Fruit fly (Drosophila melanogaster): ENCODE data around the gene CG46468.

Gene CG46468

DNA sequence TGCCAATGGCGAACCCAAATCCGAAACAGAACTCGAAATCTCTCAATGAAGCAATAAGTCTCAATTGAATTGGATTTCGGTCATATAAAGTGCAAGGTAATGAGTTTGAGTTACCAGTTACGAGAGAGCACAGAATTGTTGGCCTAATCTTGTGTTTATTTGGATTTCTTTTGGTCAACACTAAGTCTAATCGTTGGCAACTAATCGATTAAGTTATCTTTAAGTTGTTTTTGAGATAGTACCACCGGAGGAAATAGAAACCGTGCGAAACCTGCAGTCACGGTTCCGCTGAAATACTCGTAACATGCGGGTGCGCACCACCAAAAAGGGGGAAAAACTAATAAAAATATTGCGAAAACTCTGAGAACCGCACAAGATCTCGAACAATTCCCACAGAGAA lies 23.9 kb upstream of the CG46468 start, which contains the start of gene CG3841:
Gene CG3841, plus strand, starts transcription at position 301 of the 400 bp plus-strand sequence.
- no peak for TF ChIP-seq CG8159 (tag; optimal IDR thresholded peaks at IDR 0.05)
- no peak for TF ChIP-seq CG13204 (GFP tag; optimal IDR thresholded peaks at IDR 0.05)
- no peak for TF ChIP-seq CG10348 (GFP tag; IDR thresholded peaks at IDR 0.05)
- no peak for TF ChIP-seq Snoo (tag; optimal IDR thresholded peaks at IDR 0.05)
- TF ChIP-seq CG8301 (tag; optimal IDR thresholded peaks at IDR 0.05) = no peak
- no peak for TF ChIP-seq CG17806 (tag; optimal IDR thresholded peaks at IDR 0.05)

DNA sequence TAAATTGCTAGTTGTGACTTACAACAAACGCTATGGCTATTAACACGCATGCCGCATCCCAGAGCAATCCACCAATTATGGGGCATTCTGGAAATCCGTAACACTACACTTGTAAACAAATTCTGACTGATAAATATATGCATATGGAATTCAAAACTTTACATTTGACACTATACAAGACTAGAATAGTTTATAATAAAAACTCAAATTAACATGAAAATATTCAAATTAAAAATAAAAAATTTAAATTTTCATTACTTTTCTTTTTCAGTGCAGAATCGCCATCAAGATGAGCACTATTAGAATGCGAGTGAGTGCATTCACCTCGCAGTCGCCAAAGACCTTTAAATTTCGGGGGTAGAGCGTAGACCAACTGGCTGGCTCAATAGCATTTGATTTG lies 20.7 kb upstream of the CG46468 start:
- TF ChIP-seq CG14655 (GFP tag; optimal IDR thresholded peaks at IDR 0.05) = no peak
- no peak for TF ChIP-seq CG9948 (tag; optimal IDR thresholded peaks at IDR 0.05)
- no peak for TF ChIP-seq CG17806 (tag; optimal IDR thresholded peaks at IDR 0.05)
- no peak for TF ChIP-seq rn (GFP tag; IDR thresholded peaks at IDR 0.05)
- TF ChIP-seq CG10348 (GFP tag; IDR thresholded peaks at IDR 0.05) = no peak
- TF ChIP-seq CG12605 (GFP tag; IDR thresholded peaks at IDR 0.05) = no peak
- TF ChIP-seq EcR (GFP tag; optimal IDR thresholded peaks at IDR 0.05) = no peak
- no peak for TF ChIP-seq CG8301 (tag; optimal IDR thresholded peaks at IDR 0.05)
- TF ChIP-seq CG8159 (tag; optimal IDR thresholded peaks at IDR 0.05) = no peak
- no peak for TF ChIP-seq fd96Ca (GFP tag; IDR thresholded peaks at IDR 0.05)
- TF ChIP-seq CG4496 (GFP tag; IDR thresholded peaks at IDR 0.05) = no peak
- TF ChIP-seq Ets98B (GFP tag; IDR thresholded peaks at IDR 0.05) = no peak
- TF ChIP-seq Snoo (tag; optimal IDR thresholded peaks at IDR 0.05) = no peak
- TF ChIP-seq gl (tag; optimal IDR thresholded peaks at IDR 0.05) = no peak
- TF ChIP-seq CG32121 (GFP tag; IDR thresholded peaks at IDR 0.05) = no peak
- no peak for TF ChIP-seq Pif1B (GFP tag; optimal IDR thresholded peaks at IDR 0.05)
- TF ChIP-seq CG15710 (tag; optimal IDR thresholded peaks at IDR 0.05) = no peak

DNA sequence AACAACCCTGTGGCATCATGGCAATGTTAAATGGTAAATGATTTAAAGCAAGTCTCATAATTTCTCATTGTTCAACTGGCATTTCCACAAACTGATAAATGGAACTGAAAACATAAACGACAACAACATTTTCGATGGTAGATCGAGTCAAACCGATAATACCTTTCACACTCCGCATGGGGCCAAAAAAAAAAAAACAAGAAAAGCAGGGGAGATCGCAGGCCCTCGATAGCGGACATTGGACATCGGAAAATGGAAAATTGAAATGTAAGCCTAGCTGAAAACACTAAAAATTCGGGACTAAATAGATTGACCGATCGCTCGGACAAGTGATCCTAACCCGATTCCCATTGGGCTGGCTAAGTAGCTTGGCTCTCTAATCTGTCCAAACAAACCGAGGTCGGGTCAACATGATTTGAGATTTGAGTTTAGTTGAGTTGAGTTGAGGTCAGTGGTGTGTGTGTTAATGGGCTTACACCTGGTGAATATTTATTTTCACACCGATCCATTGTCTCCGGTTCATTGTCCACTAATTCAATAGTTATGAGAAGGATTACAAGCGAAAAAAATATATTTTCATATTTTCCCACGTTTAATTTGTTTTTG lies 19.0 kb upstream of the CG46468 start:
- no peak for TF ChIP-seq CG34367 (tag; optimal IDR thresholded peaks at IDR 0.05)
- no peak for TF ChIP-seq EcR (GFP tag; optimal IDR thresholded peaks at IDR 0.05)
- TF ChIP-seq CG14655 (GFP tag; optimal IDR thresholded peaks at IDR 0.05) = no peak
- no peak for TF ChIP-seq CG13204 (GFP tag; optimal IDR thresholded peaks at IDR 0.05)
- TF ChIP-seq CG9948 (tag; optimal IDR thresholded peaks at IDR 0.05) = no peak
- TF ChIP-seq Pif1A (GFP tag; optimal IDR thresholded peaks at IDR 0.05) = no peak
- no peak for TF ChIP-seq Snoo (tag; optimal IDR thresholded peaks at IDR 0.05)
- no peak for TF ChIP-seq CG32121 (GFP tag; IDR thresholded peaks at IDR 0.05)
- no peak for TF ChIP-seq CG10348 (GFP tag; IDR thresholded peaks at IDR 0.05)
- no peak for TF ChIP-seq D1 (tag; optimal IDR thresholded peaks at IDR 0.05)
- TF ChIP-seq CG8301 (tag; optimal IDR thresholded peaks at IDR 0.05) = no peak
- TF ChIP-seq gl (tag; optimal IDR thresholded peaks at IDR 0.05) = no peak

DNA sequence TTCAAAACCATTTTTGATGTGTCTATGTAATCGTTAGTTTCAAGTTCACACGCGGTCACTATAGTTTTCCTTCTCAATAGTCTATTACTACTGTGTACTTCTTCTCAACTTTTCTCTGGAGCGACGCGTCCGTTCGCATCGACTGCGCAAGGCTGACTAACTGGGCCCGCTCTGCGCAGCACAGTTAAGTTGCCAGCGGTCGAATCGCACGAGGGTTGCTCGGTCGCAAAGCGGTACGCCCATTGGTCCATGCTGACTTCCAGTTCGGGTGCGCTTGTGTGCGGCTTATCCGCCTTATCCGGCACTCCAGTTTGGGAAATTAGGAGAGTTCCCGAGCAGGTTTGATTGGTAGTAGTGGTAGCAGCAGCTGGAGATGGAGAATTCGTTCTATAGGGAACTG lies 16.3 kb upstream of the CG46468 start, which contains the start of gene gcm:
Gene gcm, minus strand, starts transcription at position 164 of the 400 bp plus-strand sequence.
- TF ChIP-seq D1 (tag; optimal IDR thresholded peaks at IDR 0.05) (no peak), Pif1B (GFP tag; optimal IDR thresholded peaks at IDR 0.05) (no peak), CG8301 (tag; optimal IDR thresholded peaks at IDR 0.05) (no peak), Ets98B (GFP tag; IDR thresholded peaks at IDR 0.05) (no peak), gl (tag; optimal IDR thresholded peaks at IDR 0.05) (no peak)

DNA sequence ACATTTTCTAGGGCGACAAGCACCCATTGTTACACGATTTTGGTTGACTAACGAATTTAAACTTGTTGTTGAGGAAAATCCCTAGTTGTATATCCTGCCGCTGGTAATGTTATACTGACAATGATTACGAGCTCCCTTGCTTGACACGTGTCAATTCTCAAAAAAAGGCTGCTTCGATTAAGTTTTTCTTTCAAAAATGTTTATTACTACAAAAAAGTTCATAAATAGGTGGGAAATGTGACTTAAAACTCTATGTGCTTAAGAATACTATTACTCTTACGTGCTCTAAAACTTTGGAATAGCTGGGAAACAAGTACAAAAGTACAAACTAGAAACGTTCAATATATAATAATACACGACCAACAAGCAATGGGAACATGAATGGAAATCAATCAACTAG lies 14.3 kb upstream of the CG46468 start, which contains the start of gene CG31709:
Gene CG31709, minus strand, starts transcription at position 101 of the 400 bp plus-strand sequence.
- no peak for TF ChIP-seq Pif1B (GFP tag; optimal IDR thresholded peaks at IDR 0.05)
- no peak for TF ChIP-seq fd96Ca (GFP tag; IDR thresholded peaks at IDR 0.05)
- TF ChIP-seq CG10348 (GFP tag; IDR thresholded peaks at IDR 0.05) = no peak
- no peak for TF ChIP-seq CG14655 (GFP tag; optimal IDR thresholded peaks at IDR 0.05)
- no peak for TF ChIP-seq CG32121 (GFP tag; IDR thresholded peaks at IDR 0.05)
- TF ChIP-seq CG8159 (tag; optimal IDR thresholded peaks at IDR 0.05) = no peak
- TF ChIP-seq Pif1A (GFP tag; optimal IDR thresholded peaks at IDR 0.05) = no peak
- TF ChIP-seq CG15710 (tag; optimal IDR thresholded peaks at IDR 0.05) = no peak
- TF ChIP-seq CG17806 (tag; optimal IDR thresholded peaks at IDR 0.05) = no peak
- no peak for TF ChIP-seq CG34367 (tag; optimal IDR thresholded peaks at IDR 0.05)
- TF ChIP-seq Ets98B (GFP tag; IDR thresholded peaks at IDR 0.05) = no peak
- TF ChIP-seq EcR (GFP tag; optimal IDR thresholded peaks at IDR 0.05) = no peak
- no peak for TF ChIP-seq CG4496 (GFP tag; IDR thresholded peaks at IDR 0.05)
- TF ChIP-seq D1 (tag; optimal IDR thresholded peaks at IDR 0.05) = no peak
- TF ChIP-seq CG9948 (tag; optimal IDR thresholded peaks at IDR 0.05) = no peak

DNA sequence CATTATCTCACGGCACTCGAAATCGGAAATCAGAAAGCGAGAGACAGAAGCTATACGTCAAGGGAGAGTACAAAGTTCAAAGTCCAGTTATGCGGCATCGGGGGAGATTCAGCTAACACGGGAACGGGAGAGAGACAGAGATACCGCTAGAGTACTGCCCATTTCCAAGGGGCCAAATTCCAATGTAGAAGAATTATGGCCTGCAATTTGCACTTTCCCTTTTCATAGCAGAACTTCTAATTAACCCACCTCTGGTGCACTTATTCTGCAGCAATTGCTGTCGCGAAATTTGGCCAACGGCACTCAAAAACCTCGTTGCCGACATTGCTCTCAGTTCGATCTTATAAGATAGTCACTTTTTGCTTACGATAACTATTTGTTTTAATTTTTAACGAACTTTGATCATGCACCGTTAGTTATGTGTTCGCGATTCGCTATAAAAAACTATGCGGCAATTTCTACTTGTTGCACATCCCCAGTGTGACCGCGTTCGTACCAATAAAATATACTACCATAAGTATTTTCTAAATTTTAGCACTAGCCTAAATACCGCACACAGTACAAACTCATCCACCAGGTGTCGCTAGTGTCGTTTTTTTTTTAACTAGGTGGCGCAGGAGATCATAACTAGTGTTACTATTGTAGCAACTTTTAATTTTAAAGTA lies 11.2 kb upstream of the CG46468 start, which contains the start of gene Mtpalpha:
Gene Mtpalpha, minus strand, starts transcription at position 501 of the 665 bp plus-strand sequence.
- TF ChIP-seq CG10348 (GFP tag; IDR thresholded peaks at IDR 0.05) (no peak), Ets98B (GFP tag; IDR thresholded peaks at IDR 0.05) (peak; percentile 92), CG15710 (tag; optimal IDR thresholded peaks at IDR 0.05) (peak; percentile 68), D1 (tag; optimal IDR thresholded peaks at IDR 0.05) (peak; percentile 13), CG8301 (tag; optimal IDR thresholded peaks at IDR 0.05) (peak; percentile 95), CG14655 (GFP tag; optimal IDR thresholded peaks at IDR 0.05) (peak; percentile 95), CG32121 (GFP tag; IDR thresholded peaks at IDR 0.05) (peak; percentile 88), fd96Ca (GFP tag; IDR thresholded peaks at IDR 0.05) (peak; percentile 85), CG8159 (tag; optimal IDR thresholded peaks at IDR 0.05) (peak; percentile 80), CG12605 (GFP tag; IDR thresholded peaks at IDR 0.05) (peak; percentile 95), CG9948 (tag; optimal IDR thresholded peaks at IDR 0.05) (peak; percentile 68), CG13204 (GFP tag; optimal IDR thresholded peaks at IDR 0.05) (peak; percentile 99), gl (tag; optimal IDR thresholded peaks at IDR 0.05) (peak; percentile 99), Pif1B (GFP tag; optimal IDR thresholded peaks at IDR 0.05) (peak; percentile 91), EcR (GFP tag; optimal IDR thresholded peaks at IDR 0.05) (peak; percentile 33), CG4496 (GFP tag; IDR thresholded peaks at IDR 0.05) (peak; percentile 96), CG17806 (tag; optimal IDR thresholded peaks at IDR 0.05) (peak; percentile 75), Pif1A (GFP tag; optimal IDR thresholded peaks at IDR 0.05) (peak; percentile 95), rn (GFP tag; IDR thresholded peaks at IDR 0.05) (peak; percentile 43; the same call in 1 of the 2 replicates), Snoo (tag; optimal IDR thresholded peaks at IDR 0.05) (peak; percentile 93), CG34367 (tag; optimal IDR thresholded peaks at IDR 0.05) (peak; percentile 87)

Data from whole organism, pupa.